Fruit fly (Drosophila melanogaster): ENCODE data around the gene Nedd4.

Gene Nedd4

DNA sequence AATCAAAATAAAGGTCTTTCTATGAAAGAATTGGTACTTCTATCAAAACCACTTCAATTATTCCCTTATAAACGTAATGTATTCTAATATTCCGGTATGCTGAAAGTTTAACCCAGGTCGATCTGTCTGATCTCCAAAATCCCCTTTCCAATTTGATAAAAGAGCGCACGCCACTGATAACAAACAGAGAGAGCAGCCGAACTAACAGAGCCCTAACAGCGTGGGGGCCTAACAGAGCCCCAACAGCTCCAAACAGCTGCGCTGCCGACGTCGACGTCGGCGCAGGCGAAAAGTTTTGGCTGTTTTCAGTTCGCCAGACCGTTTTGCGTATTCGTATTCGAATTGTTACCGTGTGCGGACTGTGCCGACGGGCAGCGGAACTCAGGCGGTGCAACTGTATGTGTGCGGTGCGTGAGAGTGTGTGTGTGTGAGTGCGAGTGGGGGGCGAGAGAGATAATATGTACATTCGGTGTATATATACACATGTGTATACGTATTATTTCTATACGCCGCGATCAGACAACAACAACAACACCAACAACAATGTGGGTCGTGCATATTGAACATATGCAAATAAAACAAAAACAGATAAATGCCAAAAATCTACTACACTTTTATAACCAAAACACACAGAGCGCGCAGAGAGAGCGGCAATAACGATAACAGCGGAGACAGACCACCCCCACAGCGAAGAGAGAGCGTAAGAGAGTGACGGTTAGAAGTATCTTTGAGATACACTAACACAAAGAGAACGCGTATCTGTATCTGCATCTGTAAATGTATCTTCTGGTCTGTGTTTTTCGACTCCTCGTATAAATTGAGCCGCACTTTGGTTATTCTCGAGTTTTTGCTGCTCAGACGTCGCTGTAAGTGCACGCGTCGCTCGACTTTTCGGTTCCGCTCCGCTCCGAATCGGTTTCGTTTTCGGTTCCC, 42.8 kb upstream of the Nedd4 start, which contains the start of gene Oatp74D (continued):
- TF ChIP-seq CG12071 (GFP tag; optimal IDR thresholded peaks at IDR 0.05): peak; percentile 74
- peak; percentile 88 for TF ChIP-seq sens (GFP tag)
- TF ChIP-seq Fer2 (tag; optimal IDR thresholded peaks at IDR 0.05): no peak
- TF ChIP-seq E2f1 (GFP tag; IDR thresholded peaks at IDR 0.05): peak; percentile 43; the same call in 1 of the 2 replicates
- no peak for TF ChIP-seq CG33213 (GFP tag; optimal IDR thresholded peaks at IDR 0.05)
- TF ChIP-seq CG10209 (GFP tag; optimal IDR thresholded peaks at IDR 0.05): peak; percentile 51
- peak; percentile 90 for TF ChIP-seq CG2199 (GFP tag; IDR thresholded peaks at IDR 0.05)
- TF ChIP-seq yki (optimal IDR thresholded peaks at IDR 0.05): peak; percentile 64
- TF ChIP-seq luna (GFP tag; optimal IDR thresholded peaks at IDR 0.05): no peak
- TF ChIP-seq sob (GFP tag; IDR thresholded peaks at IDR 0.05): peak; percentile 31; the same call in 1 of the 2 replicates
- no peak for TF ChIP-seq CG1602 (GFP tag; optimal IDR thresholded peaks at IDR 0.05)
- TF ChIP-seq Chrac-16 (GFP tag; optimal IDR thresholded peaks at IDR 0.05): peak; percentile 40
- TF ChIP-seq CG12236 (GFP tag; optimal IDR thresholded peaks at IDR 0.05): no peak
- no peak for TF ChIP-seq CG14667 (GFP tag; IDR thresholded peaks at IDR 0.05)
- no peak for TF ChIP-seq h (optimal IDR thresholded peaks at IDR 0.05)
- peak; percentile 31 for TF ChIP-seq cato (GFP tag; optimal IDR thresholded peaks at IDR 0.05; ENCODE audit: borderline replicate concordance)
- no peak; the same call in 2 of the 3 replicates for TF ChIP-seq B-H1 (GFP tag; IDR thresholded peaks at IDR 0.05)
- peak; percentile 56; the same call in 2 of the 3 replicates for TF ChIP-seq CG34224 (GFP tag; IDR thresholded peaks at IDR 0.05; ENCODE audit: partially characterized antibody)
- TF ChIP-seq HmgZ (tag; optimal IDR thresholded peaks at IDR 0.05): peak; percentile 69
- peak; percentile 39 for TF ChIP-seq CG1603 (tag; optimal IDR thresholded peaks at IDR 0.05)
- TF ChIP-seq CHES-1-like (GFP tag; optimal IDR thresholded peaks at IDR 0.05): peak; percentile 33
- TF ChIP-seq CG9876 (GFP tag; optimal IDR thresholded peaks at IDR 0.05): no peak
- peak; percentile 56 for TF ChIP-seq CG4707 (GFP tag; optimal IDR thresholded peaks at IDR 0.05)
- TF ChIP-seq knrl (GFP tag; IDR thresholded peaks at IDR 0.05; ENCODE audit: partially characterized antibody): no peak
- no peak for TF ChIP-seq CG9609 (GFP tag; optimal IDR thresholded peaks at IDR 0.05)
- peak; percentile 45 for TF ChIP-seq CG12659 (GFP tag; optimal IDR thresholded peaks at IDR 0.05)
- no peak for TF ChIP-seq CG14050 (GFP tag; IDR thresholded peaks at IDR 0.05)
- no peak for TF ChIP-seq CG5245 (GFP tag; optimal IDR thresholded peaks at IDR 0.05)
- peak; percentile 68; the same call in 1 of the 2 replicates for TF ChIP-seq CG13287 (GFP tag; IDR thresholded peaks at IDR 0.05; ENCODE audit: partially characterized antibody)
- TF ChIP-seq Lpt (GFP tag; optimal IDR thresholded peaks at IDR 0.05): no peak
- TF ChIP-seq hb (GFP tag; IDR thresholded peaks at IDR 0.05; ENCODE audit: partially characterized antibody): no peak
- TF ChIP-seq CG12744 (GFP tag; optimal IDR thresholded peaks at IDR 0.05): no peak
- peak; percentile 53 for TF ChIP-seq CG11723 (GFP tag; optimal IDR thresholded peaks at IDR 0.05)
- TF ChIP-seq H15 (GFP tag; IDR thresholded peaks at IDR 0.05): 0 out of 3 replicates have a peak, but pooled peaks have one; percentile 5
- peak; percentile 46 for TF ChIP-seq Mes4 (GFP tag; optimal IDR thresholded peaks at IDR 0.05)
- peak; percentile 69; the same call in 2 of the 3 replicates for TF ChIP-seq so (GFP tag; IDR thresholded peaks at IDR 0.05)
- 0 out of 2 replicates have a peak, but pooled peaks have one; percentile 28 for TF ChIP-seq Scr (GFP tag; IDR thresholded peaks at IDR 0.05; ENCODE audit: partially characterized antibody)
- TF ChIP-seq Meics (GFP tag; optimal IDR thresholded peaks at IDR 0.05): peak; percentile 47
- TF ChIP-seq ranshi (GFP tag; IDR thresholded peaks at IDR 0.05): peak; percentile 31; the same call in 1 of the 2 replicates
- no peak; the same call in 1 of the 2 replicates for TF ChIP-seq H2.0 (GFP tag; IDR thresholded peaks at IDR 0.05)
- peak; percentile 21 for TF ChIP-seq CG15011 (GFP tag; optimal IDR thresholded peaks at IDR 0.05)
- no peak for TF ChIP-seq Max (GFP tag; optimal IDR thresholded peaks at IDR 0.05)
- TF ChIP-seq row (GFP tag; IDR thresholded peaks at IDR 0.05): peak; percentile 48; the same call in 2 of the 3 replicates
- TF ChIP-seq al (GFP tag; IDR thresholded peaks at IDR 0.05): no peak
- peak; percentile 44 for TF ChIP-seq CG18619 (GFP tag; optimal IDR thresholded peaks at IDR 0.05)
- no peak for TF ChIP-seq hth (optimal IDR thresholded peaks at IDR 0.05)
- no peak for TF ChIP-seq nerfin-2 (GFP tag; IDR thresholded peaks at IDR 0.05; ENCODE audit: partially characterized antibody)
- TF ChIP-seq amos (GFP tag; IDR thresholded peaks at IDR 0.05; ENCODE audit: partially characterized antibody): no peak; the same call in 1 of the 2 replicates
- no peak; the same call in 2 of the 3 replicates for TF ChIP-seq ase (GFP tag; IDR thresholded peaks at IDR 0.05)
